Fruit fly (Drosophila melanogaster) whole organism, embryonic: ENCODE data around the gene be.
A peak's percentile ranks its signal among the peaks of the same experiment; 100 is the strongest.

Experiments used
- ATbp ChIP-seq: fragments of 200-800 bp; sonication (Bioruptor generic); optimal IDR thresholded peaks from 2 replicates; lab custom pipeline; 2017; ENCODE audit warnings: missing biosample characterization, mild to moderate bottlenecking, missing genetic modification characterization, missing genetic modification reagents
- Blimp-1 ChIP-seq: fragments of 200-800 bp; sonication (Bioruptor generic); optimal IDR thresholded peaks from 3 replicates; lab custom pipeline; 2018; ENCODE audit warnings: missing biosample characterization, missing genetic modification characterization, mild to moderate bottlenecking, moderate library complexity, missing genetic modification reagents
- Bteb2 ChIP-seq: fragments of 200-800 bp; sonication (Bioruptor generic); optimal IDR thresholded peaks from 2 replicates; lab custom pipeline; 2016; ENCODE audit warnings: missing biosample characterization, missing genetic modification characterization
- C15 ChIP-seq: fragments of 200-800 bp; sonication (Bioruptor generic); IDR thresholded peaks from 3 replicates; pipeline ENCODE4 v1.3.6; 2022; ENCODE audit warnings: missing biosample characterization, missing genetic modification characterization
- CG10209 ChIP-seq: fragments of 200-800 bp; sonication (Bioruptor generic); optimal IDR thresholded peaks from 3 replicates; lab custom pipeline; 2017; ENCODE audit warnings: missing biosample characterization, mild to moderate bottlenecking, missing genetic modification characterization, missing genetic modification reagents
- CG10543 ChIP-seq: fragments of 200-800 bp; sonication (Bioruptor generic); optimal IDR thresholded peaks from 3 replicates; lab custom pipeline; 2017; ENCODE audit warnings: missing biosample characterization, mild to moderate bottlenecking, missing genetic modification characterization, moderate library complexity
- CG10565 ChIP-seq: fragments of 200-800 bp; sonication (Bioruptor generic); optimal IDR thresholded peaks from 3 replicates; lab custom pipeline; 2016; ENCODE audit warnings: missing biosample characterization, mild to moderate bottlenecking, missing genetic modification characterization
- CG11696 ChIP-seq: fragments of 200-800 bp; sonication (Bioruptor generic); IDR thresholded peaks from 2 replicates; pipeline ENCODE4 v1.3.6; 2022; ENCODE audit warnings: missing biosample characterization, missing genetic modification characterization
- CG11723 ChIP-seq: fragments of 200-800 bp; sonication (Bioruptor generic); optimal IDR thresholded peaks from 2 replicates; lab custom pipeline; 2017; ENCODE audit warnings: missing biosample characterization, mild to moderate bottlenecking, missing genetic modification characterization
- CG1233 ChIP-seq: fragments of 200-800 bp; sonication (Bioruptor generic); optimal IDR thresholded peaks from 4 replicates; lab custom pipeline; 2018; ENCODE audit warnings: missing biosample characterization, mild to moderate bottlenecking, missing genetic modification characterization
- CG12391 ChIP-seq: fragments of 200-800 bp; sonication (Bioruptor generic); optimal IDR thresholded peaks from 3 replicates; lab custom pipeline; 2018; ENCODE audit warnings: missing biosample characterization, mild to moderate bottlenecking, missing genetic modification characterization, moderate library complexity
- CG12659 ChIP-seq: fragments of 200-800 bp; sonication (Bioruptor generic); optimal IDR thresholded peaks from 3 replicates; lab custom pipeline; 2017; ENCODE audit warnings: mild to moderate bottlenecking, missing biosample characterization, missing genetic modification reagents, missing genetic modification characterization
- CG13123 ChIP-seq: fragments of 200-800 bp; sonication (Bioruptor generic); optimal IDR thresholded peaks from 2 replicates; lab custom pipeline; 2016; ENCODE audit warnings: missing biosample characterization, missing genetic modification characterization
- CG13296 ChIP-seq: fragments of 200-800 bp; sonication (Bioruptor generic); optimal IDR thresholded peaks from 3 replicates; lab custom pipeline; 2018; ENCODE audit warnings: missing biosample characterization, mild to moderate bottlenecking, missing genetic modification characterization
- CG15011 ChIP-seq: fragments of 200-800 bp; sonication (Bioruptor generic); optimal IDR thresholded peaks from 3 replicates; lab custom pipeline; 2018; ENCODE audit warnings: missing biosample characterization, mild to moderate bottlenecking, missing genetic modification characterization
- CG17802 ChIP-seq: fragments of 200-800 bp; sonication (Bioruptor generic); optimal IDR thresholded peaks from 2 replicates; lab custom pipeline; 2018; ENCODE audit warnings: missing biosample characterization, mild to moderate bottlenecking, missing genetic modification characterization, moderate library complexity
- CG17829 ChIP-seq: fragments of 200-800 bp; optimal IDR thresholded peaks from 2 replicates; lab custom pipeline; 2019; ENCODE audit warnings: missing biosample characterization, mild to moderate bottlenecking, missing genetic modification characterization, moderate library complexity
- CG17912 ChIP-seq: fragments of 200-800 bp; sonication (Bioruptor generic); optimal IDR thresholded peaks from 2 replicates; lab custom pipeline; 2018; ENCODE audit warnings: missing biosample characterization, mild to moderate bottlenecking, missing genetic modification characterization
- CG18011 ChIP-seq: fragments of 200-800 bp; sonication (Bioruptor generic); optimal IDR thresholded peaks from 2 replicates; lab custom pipeline; 2017; ENCODE audit warnings: missing biosample characterization, missing genetic modification characterization, mild to moderate bottlenecking, moderate library complexity, missing genotype
- CG2712 ChIP-seq: fragments of 200-800 bp; optimal IDR thresholded peaks from 3 replicates; lab custom pipeline; 2019; ENCODE audit warnings: missing biosample characterization, mild to moderate bottlenecking, missing genetic modification characterization, moderate library complexity
- CG31365 ChIP-seq: fragments of 200-800 bp; sonication (Bioruptor generic); optimal IDR thresholded peaks from 2 replicates; lab custom pipeline; 2018; ENCODE audit warnings: missing biosample characterization, mild to moderate bottlenecking, missing genetic modification characterization
- CG34376 ChIP-seq: fragments of 200-800 bp; sonication (Bioruptor generic); optimal IDR thresholded peaks from 2 replicates; lab custom pipeline; 2018; ENCODE audit warnings: missing biosample characterization, mild to moderate bottlenecking, missing genetic modification characterization
- CG3847 ChIP-seq: fragments of 200-800 bp; sonication (Bioruptor generic); IDR thresholded peaks from 2 replicates; pipeline ENCODE4 v1.3.6; 2022; ENCODE audit warnings: missing biosample characterization, missing genetic modification characterization
- CG4404 ChIP-seq: fragments of 200-800 bp; sonication (Bioruptor generic); IDR thresholded peaks from 2 replicates; pipeline ENCODE4 v1.3.6; 2022; ENCODE audit warnings: missing biosample characterization, missing genetic modification characterization
- CG8290 ChIP-seq, 3 experiments: fragments of 200-800 bp; sonication (Bioruptor generic); optimal IDR thresholded peaks; 2 replicates each; lab custom pipeline; 2016 to 2019; ENCODE audit warnings: missing biosample characterization in 3 of 3, missing genetic modification characterization in 3 of 3, mild to moderate bottlenecking in 2 of 3, moderate library complexity in 1 of 3
- CG9609 ChIP-seq: fragments of 200-800 bp; sonication (Bioruptor generic); optimal IDR thresholded peaks from 3 replicates; lab custom pipeline; 2016; ENCODE audit warnings: missing biosample characterization, missing genetic modification characterization
- Deaf1 ChIP-seq: fragments of 200-800 bp; optimal IDR thresholded peaks from 3 replicates; lab custom pipeline; 2019; ENCODE audit warnings: missing biosample characterization, mild to moderate bottlenecking, missing genetic modification characterization, moderate library complexity
- Dek ChIP-seq: fragments of 200-800 bp; sonication (Bioruptor generic); optimal IDR thresholded peaks from 3 replicates; lab custom pipeline; 2019; ENCODE audit warnings: missing biosample characterization, mild to moderate bottlenecking, missing genetic modification characterization, moderate library complexity
- H15 ChIP-seq: fragments of 200-800 bp; sonication (Bioruptor generic); IDR thresholded peaks from 3 replicates; pipeline ENCODE4 v1.3.6; 2022; ENCODE audit warnings: missing biosample characterization, missing genetic modification characterization
- Hr39 ChIP-seq: fragments of >200 bp; optimal IDR thresholded peaks from 2 replicates; lab custom pipeline; 2017
- Mad ChIP-seq: fragments of 200-800 bp; sonication (Bioruptor generic); optimal IDR thresholded peaks from 2 replicates; lab custom pipeline; 2016; ENCODE audit warnings: missing biosample characterization, missing genetic modification characterization
- Mrtf ChIP-seq: fragments of 200-800 bp; sonication (Bioruptor generic); IDR thresholded peaks from 3 replicates; pipeline ENCODE4 v1.3.6; 2022; ENCODE audit warnings: missing biosample characterization, missing genetic modification characterization
- Myb ChIP-seq: fragments of 200-800 bp; sonication (Bioruptor generic); optimal IDR thresholded peaks from 2 replicates; lab custom pipeline; 2016; ENCODE audit warnings: missing biosample characterization, missing genetic modification characterization
- Nf-YC ChIP-seq: fragments of 200-800 bp; optimal IDR thresholded peaks from 3 replicates; lab custom pipeline; 2019; ENCODE audit warnings: missing biosample characterization, mild to moderate bottlenecking, missing genetic modification characterization, moderate library complexity
- Poxn ChIP-seq: fragments of 200-800 bp; sonication (Bioruptor generic); IDR thresholded peaks from 2 replicates; pipeline ENCODE4 v1.3.6; 2022; ENCODE audit warnings: missing biosample characterization, missing genetic modification characterization
- Ssrp ChIP-seq: fragments of 200-800 bp; sonication (Bioruptor generic); optimal IDR thresholded peaks from 2 replicates; lab custom pipeline; 2018; ENCODE audit warnings: missing biosample characterization, mild to moderate bottlenecking, missing genetic modification characterization, moderate library complexity
- TFAM ChIP-seq: fragments of 200-800 bp; sonication (Bioruptor generic); optimal IDR thresholded peaks from 2 replicates; lab custom pipeline; 2017; ENCODE audit warnings: missing biosample characterization, missing genetic modification characterization, inconsistent platforms
- ci ChIP-seq: fragments of 200-800 bp; sonication (Bioruptor generic); IDR thresholded peaks from 3 replicates; pipeline ENCODE4 v1.3.6; 2022; ENCODE audit warnings: missing biosample characterization, missing genetic modification characterization
- dati ChIP-seq: fragments of 200-800 bp; sonication (Bioruptor generic); IDR thresholded peaks from 2 replicates; pipeline ENCODE4 v1.3.6; 2022; ENCODE audit warnings: missing biosample characterization, missing genetic modification characterization
- fd64A ChIP-seq: fragments of 200-800 bp; sonication (Bioruptor generic); optimal IDR thresholded peaks from 3 replicates; lab custom pipeline; 2018; ENCODE audit warnings: missing biosample characterization, mild to moderate bottlenecking, missing genetic modification characterization
- gcm2 ChIP-seq: fragments of 200-800 bp; sonication (Bioruptor generic); optimal IDR thresholded peaks from 2 replicates; lab custom pipeline; 2016; ENCODE audit warnings: missing biosample characterization, missing genetic modification characterization
- hb ChIP-seq: fragments of 200-800 bp; sonication (Bioruptor generic); IDR thresholded peaks from 3 replicates; pipeline ENCODE4 v1.3.6; 2022; ENCODE audit warnings: missing biosample characterization, missing genetic modification characterization; ENCODE audit not compliant: partially characterized antibody
- knrl ChIP-seq: fragments of 200-800 bp; sonication (Bioruptor generic); IDR thresholded peaks from 3 replicates; pipeline ENCODE4 v1.3.6; 2022; ENCODE audit warnings: missing biosample characterization, missing genetic modification characterization; ENCODE audit not compliant: partially characterized antibody
- lbe ChIP-seq: fragments of 200-800 bp; sonication (Bioruptor generic); optimal IDR thresholded peaks from 2 replicates; lab custom pipeline; 2016; ENCODE audit warnings: missing biosample characterization, mild to moderate bottlenecking, missing genetic modification characterization
- odd ChIP-seq: fragments of 200-800 bp; sonication (Bioruptor generic); optimal IDR thresholded peaks from 2 replicates; lab custom pipeline; 2017; ENCODE audit warnings: missing biosample characterization, mild to moderate bottlenecking, missing genetic modification characterization
- ranshi ChIP-seq: fragments of 200-800 bp; sonication (Bioruptor generic); IDR thresholded peaks from 2 replicates; pipeline ENCODE4 v1.3.6; 2022; ENCODE audit warnings: missing biosample characterization, missing genetic modification characterization
- slou ChIP-seq: fragments of 200-800 bp; sonication (Bioruptor generic); optimal IDR thresholded peaks from 3 replicates; lab custom pipeline; 2016; ENCODE audit warnings: missing biosample characterization, missing genetic modification characterization
- so ChIP-seq: fragments of 200-800 bp; sonication (Bioruptor generic); IDR thresholded peaks from 3 replicates; pipeline ENCODE4 v1.3.6; 2022; ENCODE audit warnings: missing biosample characterization, missing genetic modification characterization
- sr ChIP-seq: fragments of 200-800 bp; sonication (Bioruptor generic); IDR thresholded peaks from 3 replicates; pipeline ENCODE4 v1.3.6; 2022; ENCODE audit warnings: missing biosample characterization, missing genetic modification characterization
- yki ChIP-seq: fragments of >200 bp; optimal IDR thresholded peaks from 3 replicates; lab custom pipeline; 2018

Gene be

dm6 chrX:15023826-15024545 is at the start of gene be (continued):
- no peak for TF ChIP-seq knrl (GFP tag; lab: Robert Waterston, UW)
- TF ChIP-seq CG10543 (GFP tag; lab: Kevin White, UChicago), result peak; percentile 54
- TF ChIP-seq CG12391 (tag; lab: Kevin White, UChicago), result peak; percentile 88
- peak; percentile 59 for TF ChIP-seq Dek
- TF ChIP-seq sr (GFP tag; lab: Robert Waterston, UW), result no peak
- TF ChIP-seq CG4404 (GFP tag; lab: Robert Waterston, UW), result peak; percentile 62
- peak; percentile 83 for TF ChIP-seq Nf-YC (tag; lab: Kevin White, UChicago)
- TF ChIP-seq ATbp, result no peak
- peak; percentile 23 for TF ChIP-seq CG13123 (GFP tag; lab: Kevin White, UChicago)
- TF ChIP-seq Poxn (GFP tag; lab: Robert Waterston, UW), result no peak
- TF ChIP-seq CG13296, result peak; percentile 73
- TF ChIP-seq CG8290 (GFP tag; optimal IDR thresholded peaks at IDR 0.05; lab: Kevin White, UChicago), result no peak
- peak in 1 of 2 experiments; percentile 37 for TF ChIP-seq CG8290 (tag; optimal IDR thresholded peaks at IDR 0.05; lab: Kevin White, UChicago)
- TF ChIP-seq CG17829 (tag; lab: Kevin White, UChicago), result peak; percentile 89
- TF ChIP-seq gcm2 (GFP tag; lab: Kevin White, UChicago), result no peak
- TF ChIP-seq CG9609 (GFP tag; lab: Kevin White, UChicago), result no peak
- TF ChIP-seq Hr39 (lab: Kevin White, UChicago), result no peak
- no peak for TF ChIP-seq C15 (GFP tag; lab: Robert Waterston, UW)
- peak; percentile 66 for TF ChIP-seq Blimp-1 (GFP tag; lab: Kevin White, UChicago)
- peak; percentile 78 for TF ChIP-seq CG12659 (GFP tag; lab: Kevin White, UChicago)
- no peak for TF ChIP-seq dati (GFP tag; lab: Robert Waterston, UW)
- TF ChIP-seq fd64A (GFP tag; lab: Kevin White, UChicago), result no peak
- TF ChIP-seq TFAM (GFP tag; lab: Kevin White, UChicago), result no peak
- no peak for TF ChIP-seq Bteb2 (GFP tag; lab: Kevin White, UChicago)
- peak; percentile 68 for TF ChIP-seq odd
- no peak for TF ChIP-seq Myb (GFP tag; lab: Kevin White, UChicago)
- TF ChIP-seq Mrtf, result 0 out of 3 replicates have a peak, but pooled peaks have one; percentile 26
- no peak for TF ChIP-seq Mad (GFP tag; lab: Kevin White, UChicago)
- peak; percentile 61 for TF ChIP-seq CG3847 (GFP tag; lab: Robert Waterston, UW)
- TF ChIP-seq lbe (GFP tag; lab: Kevin White, UChicago), result no peak
- peak; percentile 78 for TF ChIP-seq Ssrp (tag; lab: Kevin White, UChicago)
- no peak for TF ChIP-seq CG15011 (GFP tag; lab: Kevin White, UChicago)
- TF ChIP-seq slou (GFP tag; lab: Kevin White, UChicago), result no peak
- TF ChIP-seq yki, result peak; percentile 11
- no peak for TF ChIP-seq CG34376
- peak; percentile 5 for TF ChIP-seq CG11723 (GFP tag; lab: Kevin White, UChicago)
- TF ChIP-seq CG18011 (GFP tag; lab: Kevin White, UChicago), result no peak
- TF ChIP-seq CG10565 (GFP tag; lab: Kevin White, UChicago), result no peak
- peak; percentile 63 for TF ChIP-seq CG10209 (GFP tag; lab: Kevin White, UChicago)
- TF ChIP-seq H15 (GFP tag; lab: Robert Waterston, UW), result no peak
- no peak for TF ChIP-seq so (GFP tag; lab: Robert Waterston, UW)
- TF ChIP-seq Deaf1 (tag; lab: Kevin White, UChicago), result peak; percentile 63
- no peak for TF ChIP-seq CG17802 (tag; lab: Kevin White, UChicago)
- TF ChIP-seq ci (GFP tag; lab: Robert Waterston, UW), result peak; percentile 65
- peak; percentile 23 for TF ChIP-seq ranshi (GFP tag; lab: Robert Waterston, UW)
- no peak for TF ChIP-seq CG31365 (tag; lab: Kevin White, UChicago)
- TF ChIP-seq CG17912 (GFP tag; lab: Kevin White, UChicago), result no peak
- TF ChIP-seq CG2712 (tag; lab: Kevin White, UChicago), result peak; percentile 90
- TF ChIP-seq CG11696, result no peak
- TF ChIP-seq CG1233, result peak; percentile 64
- TF ChIP-seq hb (GFP tag; lab: Robert Waterston, UW), result no peak
